Worm (Caenorhabditis elegans) whole organism, midembryonic: ENCODE data around the gene T13C2.3.
A peak's percentile ranks its signal among the peaks of the same experiment; 100 is the strongest.

Experiments used
- T22C8.4 ChIP-seq: fragments of 200-800 bp; sonication (Bioruptor generic); IDR thresholded peaks from 2 replicates; pipeline ENCODE4 v1.3.6; 2022; ENCODE audit warnings: missing genetic modification characterization, missing compliant biosample characterization
- cog-1 ChIP-seq: sonication (generic microtip); optimal IDR thresholded peaks from 2 replicates; lab custom pipeline; 2016; ENCODE audit warnings: missing genetic modification characterization, missing compliant biosample characterization
- flt-1 ChIP-seq: fragments of 200-800 bp; sonication (Bioruptor generic); IDR thresholded peaks from 2 replicates; pipeline ENCODE4 v1.3.6; 2022; ENCODE audit warnings: missing genetic modification characterization, missing compliant biosample characterization
- klf-2 ChIP-seq: fragments of 200-800 bp; sonication (Bioruptor generic); conservative IDR thresholded peaks from 2 replicates; pipeline ENCODE4 v1.3.6; 2022; ENCODE audit warnings: missing genetic modification reagents, missing genetic modification characterization, missing compliant biosample characterization
- med-1 ChIP-seq: sonication (generic microtip); optimal IDR thresholded peaks from 2 replicates; lab custom pipeline; 2017; ENCODE audit warnings: missing genetic modification characterization, mild to moderate bottlenecking, missing compliant biosample characterization, antibody characterized with exemption, missing genetic modification reagents; ENCODE audit not compliant: insufficient read depth
- ref-1 ChIP-seq: fragments of 200-800 bp; sonication (Bioruptor generic); conservative IDR thresholded peaks from 2 replicates; pipeline ENCODE4 v1.3.6; 2022; ENCODE audit warnings: missing genetic modification reagents, missing genetic modification characterization, missing compliant biosample characterization
- tab-1 ChIP-seq: fragments of 200-800 bp; sonication (Bioruptor generic); IDR thresholded peaks from 2 replicates; pipeline ENCODE4 v1.3.6; 2022; ENCODE audit warnings: missing genetic modification characterization, missing compliant biosample characterization
- ztf-23 ChIP-seq: fragments of 200-800 bp; sonication (Bioruptor generic); IDR thresholded peaks from 2 replicates; pipeline ENCODE4 v1.3.6; 2022; ENCODE audit warnings: missing genetic modification reagents, missing genetic modification characterization, missing compliant biosample characterization
- ztf-29 ChIP-seq: fragments of 200-800 bp; sonication (Bioruptor generic); IDR thresholded peaks from 2 replicates; pipeline ENCODE4 v1.3.6; 2022; ENCODE audit warnings: missing genetic modification reagents, missing genetic modification characterization, missing compliant biosample characterization

The T13C2.3 gene

ce11 chrII:6821118-6821517 lies 32.1 kb downstream of the T13C2.3 start:
- TF ChIP-seq ztf-23 (GFP tag; lab: Robert Waterston, UW) (no peak), tab-1 (no peak), ref-1 (GFP tag; lab: Robert Waterston, UW) (no peak), ztf-29 (GFP tag; lab: Robert Waterston, UW) (no peak), klf-2 (GFP tag; lab: Robert Waterston, UW) (no peak), T22C8.4 (GFP tag; lab: Robert Waterston, UW) (no peak), cog-1 (tag; lab: Kevin White, UChicago) (no peak), flt-1 (GFP tag; lab: Robert Waterston, UW) (no peak)

ce11 chrII:6821832-6822231 lies 32.8 kb downstream of the T13C2.3 start:
- no peak for TF ChIP-seq med-1 (GFP tag; lab: Kevin White, UChicago)
- TF ChIP-seq T22C8.4 (GFP tag; lab: Robert Waterston, UW): no peak
- no peak for TF ChIP-seq flt-1 (GFP tag; lab: Robert Waterston, UW)
- no peak for TF ChIP-seq ztf-29 (GFP tag; lab: Robert Waterston, UW)
- TF ChIP-seq cog-1 (tag; lab: Kevin White, UChicago): no peak

ce11 chrII:6822347-6822746 lies 33.3 kb downstream of the T13C2.3 start:
- TF ChIP-seq med-1 (GFP tag; lab: Kevin White, UChicago) (no peak), ztf-29 (GFP tag; lab: Robert Waterston, UW) (no peak), T22C8.4 (GFP tag; lab: Robert Waterston, UW) (no peak), tab-1 (no peak), cog-1 (tag; lab: Kevin White, UChicago) (no peak), ztf-23 (GFP tag; lab: Robert Waterston, UW) (no peak), klf-2 (GFP tag; lab: Robert Waterston, UW) (no peak), ref-1 (GFP tag; lab: Robert Waterston, UW) (no peak), flt-1 (GFP tag; lab: Robert Waterston, UW) (no peak)

- TF ChIP-seq T22C8.4 (GFP tag; lab: Robert Waterston, UW) (no peak), ztf-29 (GFP tag; lab: Robert Waterston, UW) (no peak), cog-1 (tag; lab: Kevin White, UChicago) (peak; percentile 42)
Measured at ce11 chrII:6823233-6823632, 34.2 kb downstream of the T13C2.3 start.

- TF ChIP-seq T22C8.4 (GFP tag; lab: Robert Waterston, UW) (no peak), flt-1 (GFP tag; lab: Robert Waterston, UW) (no peak), med-1 (GFP tag; lab: Kevin White, UChicago) (no peak), tab-1 (no peak), ztf-29 (GFP tag; lab: Robert Waterston, UW) (no peak), ref-1 (GFP tag; lab: Robert Waterston, UW) (no peak), klf-2 (GFP tag; lab: Robert Waterston, UW) (no peak), ztf-23 (GFP tag; lab: Robert Waterston, UW) (no peak), cog-1 (tag; lab: Kevin White, UChicago) (no peak)
Measured at ce11 chrII:6823912-6824311, 34.9 kb downstream of the T13C2.3 start.

- TF ChIP-seq ztf-23 (GFP tag; lab: Robert Waterston, UW) (no peak), med-1 (GFP tag; lab: Kevin White, UChicago) (no peak), klf-2 (GFP tag; lab: Robert Waterston, UW) (no peak), tab-1 (no peak), cog-1 (tag; lab: Kevin White, UChicago) (no peak)
Measured at ce11 chrII:6824524-6824923, 35.5 kb downstream of the T13C2.3 start.

- TF ChIP-seq tab-1 (no peak), cog-1 (tag; lab: Kevin White, UChicago) (peak; percentile 77), ztf-29 (GFP tag; lab: Robert Waterston, UW) (0 out of 2 replicates have a peak, but pooled peaks have one; percentile 44)
Measured at ce11 chrII:6825732-6826131, 36.7 kb downstream of the T13C2.3 start.

ce11 chrII:6826726-6827125 lies 37.7 kb downstream of the T13C2.3 start:
- TF ChIP-seq flt-1 (GFP tag; lab: Robert Waterston, UW): no peak
- TF ChIP-seq T22C8.4 (GFP tag; lab: Robert Waterston, UW): no peak
- TF ChIP-seq cog-1 (tag; lab: Kevin White, UChicago): no peak
- no peak for TF ChIP-seq klf-2 (GFP tag; lab: Robert Waterston, UW)

ce11 chrII:6827388-6827787 lies 38.3 kb downstream of the T13C2.3 start:
- 0 out of 2 replicates have a peak, but pooled peaks have one; percentile 10 for TF ChIP-seq flt-1 (GFP tag; lab: Robert Waterston, UW)
- TF ChIP-seq med-1 (GFP tag; lab: Kevin White, UChicago): no peak

ce11 chrII:6828073-6828900 lies 39.2 kb downstream of the T13C2.3 start:
- TF ChIP-seq med-1 (GFP tag; lab: Kevin White, UChicago) (no peak), T22C8.4 (GFP tag; lab: Robert Waterston, UW) (no peak), cog-1 (tag; lab: Kevin White, UChicago) (no peak), ztf-29 (GFP tag; lab: Robert Waterston, UW) (no peak), ztf-23 (GFP tag; lab: Robert Waterston, UW) (no peak), tab-1 (no peak), ref-1 (GFP tag; lab: Robert Waterston, UW) (no peak), klf-2 (GFP tag; lab: Robert Waterston, UW) (no peak), flt-1 (GFP tag; lab: Robert Waterston, UW) (no peak)
